Worm (Caenorhabditis elegans): Measurements from ENCODE around the gene inpp-5K.

- TF ChIP-seq lsy-2 (tag; optimal IDR thresholded peaks at IDR 0.05) (no peak), egl-27 (tag; optimal IDR thresholded peaks at IDR 0.05) (no peak)
Measured at ce11 chrIII:8121923-8122322, 39.2 kb downstream of the inpp-5K start.
